Fruit fly (Drosophila melanogaster) whole organism, embryonic: ENCODE data around the gene CG14135.

Experiments
- CG10654 ChIP-seq: fragments of 200-800 bp; sonication (Bioruptor generic); optimal IDR thresholded peaks from 2 replicates; lab custom pipeline; 2016; ENCODE audit warnings: missing biosample characterization, missing genetic modification characterization
- CG12659 ChIP-seq: fragments of 200-800 bp; sonication (Bioruptor generic); optimal IDR thresholded peaks from 3 replicates; lab custom pipeline; 2017; ENCODE audit warnings: mild to moderate bottlenecking, missing biosample characterization, missing genetic modification reagents, missing genetic modification characterization
- CG31224 ChIP-seq: fragments of 200-800 bp; sonication (Bioruptor generic); IDR thresholded peaks from 2 replicates; pipeline ENCODE4 v1.3.6; 2022; ENCODE audit warnings: missing biosample characterization, missing genetic modification characterization
- CG8478 ChIP-seq: fragments of >200 bp; optimal IDR thresholded peaks from 2 replicates; lab custom pipeline; 2018
- eve ChIP-seq, 2 experiments: fragments of >200 bp; optimal IDR thresholded peaks; 2 replicates each; lab custom pipeline; 2017; ENCODE audit warnings: missing biosample characterization in 2 of 2, missing genetic modification characterization in 2 of 2
- kah ChIP-seq: fragments of 200-800 bp; sonication (Bioruptor generic); optimal IDR thresholded peaks from 2 replicates; lab custom pipeline; 2018; ENCODE audit warnings: missing biosample characterization, mild to moderate bottlenecking, missing genetic modification characterization
- klu ChIP-seq: fragments of 200-800 bp; sonication (Bioruptor generic); IDR thresholded peaks from 2 replicates; pipeline ENCODE4 v1.3.6; 2022; ENCODE audit warnings: missing biosample characterization, missing genetic modification characterization
- pnt ChIP-seq: fragments of 200-800 bp; sonication (Bioruptor generic); optimal IDR thresholded peaks from 3 replicates; lab custom pipeline; 2016; ENCODE audit warnings: missing biosample characterization, missing genetic modification characterization
- vvl ChIP-seq: fragments of 200-800 bp; sonication (Bioruptor generic); IDR thresholded peaks from 2 replicates; pipeline ENCODE4 v1.3.6; 2022; ENCODE audit warnings: missing biosample characterization, missing genetic modification characterization

dm6 chr3L:11683819-11684521 lies 7.4 kb upstream of the CG14135 start, which contains the start of gene Sugb:
- no peak for TF ChIP-seq eve (GFP tag; optimal IDR thresholded peaks at IDR 0.05; lab: Kevin White, UChicago)
- TF ChIP-seq CG10654 (GFP tag; lab: Kevin White, UChicago), result peak; percentile 33
- TF ChIP-seq pnt (GFP tag; lab: Kevin White, UChicago), result peak; percentile 34
- no peak for TF ChIP-seq CG8478 (lab: Kevin White, UChicago)
- TF ChIP-seq kah, result no peak
- TF ChIP-seq vvl, result peak; percentile 81
- TF ChIP-seq CG31224 (GFP tag; lab: Robert Waterston, UW), result no peak
- TF ChIP-seq klu (GFP tag; lab: Robert Waterston, UW), result no peak
- peak; percentile 65 for TF ChIP-seq CG12659 (GFP tag; lab: Kevin White, UChicago)
